Worm (Caenorhabditis elegans): Measurements from ENCODE around the gene ilys-3.

ce11 chrIV:2488520-2488919, 24.3 kb downstream of the ilys-3 start, which contains the start of gene Y69A2AR.19:
- TF ChIP-seq flt-1 (GFP tag; IDR thresholded peaks at IDR 0.05) (no peak), tab-1 (GFP tag; IDR thresholded peaks at IDR 0.05) (no peak), cog-1 (tag; optimal IDR thresholded peaks at IDR 0.05) (no peak), klf-2 (GFP tag; conservative IDR thresholded peaks at IDR 0.05) (no peak), ztf-29 (GFP tag; IDR thresholded peaks at IDR 0.05) (no peak), T22C8.4 (GFP tag; IDR thresholded peaks at IDR 0.05) (no peak), med-1 (GFP tag; optimal IDR thresholded peaks at IDR 0.05; ENCODE audit: insufficient read depth) (no peak)

Measured in whole organism, midembryonic.